Fruit fly (Drosophila melanogaster) whole organism, embryonic: ENCODE data around the gene Inx3.

Source experiments
- Abd-B ChIP-seq: fragments of 200-800 bp; sonication (Bioruptor generic); optimal IDR thresholded peaks from 2 replicates; lab custom pipeline; 2018; ENCODE audit warnings: missing biosample characterization, mild to moderate bottlenecking, missing genetic modification characterization, moderate library complexity
- Atf3 ChIP-seq: fragments of 200-800 bp; sonication (Bioruptor generic); optimal IDR thresholded peaks from 3 replicates; lab custom pipeline; 2016; ENCODE audit warnings: missing biosample characterization, missing genetic modification characterization
- Bdp1 ChIP-seq: fragments of 200-800 bp; sonication (Bioruptor generic); optimal IDR thresholded peaks from 3 replicates; lab custom pipeline; 2016; ENCODE audit warnings: missing biosample characterization, missing genetic modification characterization
- CG11696 ChIP-seq: fragments of 200-800 bp; sonication (Bioruptor generic); IDR thresholded peaks from 2 replicates; pipeline ENCODE4 v1.3.6; 2022; ENCODE audit warnings: missing biosample characterization, missing genetic modification characterization
- CG12219 ChIP-seq: fragments of 200-800 bp; sonication (Bioruptor generic); optimal IDR thresholded peaks from 3 replicates; lab custom pipeline; 2018; ENCODE audit warnings: missing biosample characterization, mild to moderate bottlenecking, missing genetic modification characterization
- CG12236 ChIP-seq: fragments of 200-800 bp; sonication (Bioruptor generic); optimal IDR thresholded peaks from 2 replicates; lab custom pipeline; 2016; ENCODE audit warnings: missing biosample characterization, missing genetic modification characterization
- CG13624 ChIP-seq: fragments of 200-800 bp; sonication (Bioruptor generic); optimal IDR thresholded peaks from 2 replicates; lab custom pipeline; 2016; ENCODE audit warnings: missing biosample characterization, missing genetic modification characterization
- CG14050 ChIP-seq: fragments of 200-800 bp; sonication (Bioruptor generic); IDR thresholded peaks from 3 replicates; pipeline ENCODE4 v1.3.6; 2022; ENCODE audit warnings: missing biosample characterization, missing genetic modification characterization
- CG14667 ChIP-seq: fragments of 200-800 bp; sonication (Bioruptor generic); IDR thresholded peaks from 2 replicates; pipeline ENCODE4 v1.3.6; 2022; ENCODE audit warnings: missing biosample characterization, missing genetic modification characterization
- CG14710 ChIP-seq: fragments of 200-800 bp; sonication (Bioruptor generic); optimal IDR thresholded peaks from 3 replicates; lab custom pipeline; 2019; ENCODE audit warnings: missing biosample characterization, mild to moderate bottlenecking, missing genetic modification characterization, moderate library complexity
- CG17568 ChIP-seq: fragments of 200-800 bp; sonication (Bioruptor generic); optimal IDR thresholded peaks from 2 replicates; lab custom pipeline; 2018; ENCODE audit warnings: missing biosample characterization, mild to moderate bottlenecking, missing genetic modification characterization, moderate library complexity
- CG18476 ChIP-seq: fragments of 200-800 bp; sonication (Bioruptor generic); optimal IDR thresholded peaks from 2 replicates; lab custom pipeline; 2016; ENCODE audit warnings: missing biosample characterization, mild to moderate bottlenecking, missing genetic modification characterization
- CG34376 ChIP-seq: fragments of 200-800 bp; sonication (Bioruptor generic); optimal IDR thresholded peaks from 2 replicates; lab custom pipeline; 2018; ENCODE audit warnings: missing biosample characterization, mild to moderate bottlenecking, missing genetic modification characterization
- CG3726 ChIP-seq: fragments of 200-800 bp; sonication (Bioruptor generic); IDR thresholded peaks from 3 replicates; pipeline ENCODE4, ENCODE4 v1.3.6; 2022; ENCODE audit warnings: missing biosample characterization, missing genetic modification characterization
- CG42726 ChIP-seq: fragments of 200-800 bp; sonication (Bioruptor generic); IDR thresholded peaks from 2 replicates; pipeline ENCODE4 v1.3.6; 2022; ENCODE audit warnings: missing biosample characterization, missing genetic modification characterization; ENCODE audit not compliant: partially characterized antibody
- CG6654 ChIP-seq: fragments of 200-800 bp; sonication (Bioruptor generic); optimal IDR thresholded peaks from 2 replicates; lab custom pipeline; 2017; ENCODE audit warnings: missing biosample characterization, mild to moderate bottlenecking, missing genetic modification characterization
- CG6765 ChIP-seq: fragments of 200-800 bp; sonication (Bioruptor generic); optimal IDR thresholded peaks from 3 replicates; lab custom pipeline; 2017; ENCODE audit warnings: missing biosample characterization, mild to moderate bottlenecking, missing genetic modification characterization
- CG6813 ChIP-seq: fragments of 200-800 bp; sonication (Bioruptor generic); optimal IDR thresholded peaks from 2 replicates; lab custom pipeline; 2017; ENCODE audit warnings: missing biosample characterization, missing genetic modification characterization, mild to moderate bottlenecking, moderate library complexity, missing genetic modification reagents
- CG7745 ChIP-seq: fragments of 200-800 bp; sonication (Bioruptor generic); optimal IDR thresholded peaks from 2 replicates; lab custom pipeline; 2018; ENCODE audit warnings: missing biosample characterization, mild to moderate bottlenecking, missing genetic modification characterization, moderate library complexity
- CG7839 ChIP-seq: fragments of 200-800 bp; sonication (Bioruptor generic); optimal IDR thresholded peaks from 3 replicates; lab custom pipeline; 2018; ENCODE audit warnings: missing biosample characterization, mild to moderate bottlenecking, missing genetic modification characterization, moderate library complexity
- CG8290 ChIP-seq, 3 experiments: fragments of 200-800 bp; sonication (Bioruptor generic); optimal IDR thresholded peaks; 2 replicates each; lab custom pipeline; 2016 to 2019; ENCODE audit warnings: missing biosample characterization in 3 of 3, missing genetic modification characterization in 3 of 3, mild to moderate bottlenecking in 2 of 3, moderate library complexity in 1 of 3
- Dbx ChIP-seq: fragments of 200-800 bp; sonication (Bioruptor generic); IDR thresholded peaks from 3 replicates; pipeline ENCODE4 v1.3.6; 2022; ENCODE audit warnings: missing biosample characterization, missing genetic modification characterization
- Doc3 ChIP-seq: fragments of 200-800 bp; sonication (Bioruptor generic); IDR thresholded peaks from 3 replicates; pipeline ENCODE4 v1.3.6; 2022; ENCODE audit warnings: missing biosample characterization, missing genetic modification characterization; ENCODE audit not compliant: partially characterized antibody
- E2f1 ChIP-seq: fragments of 200-800 bp; sonication (Bioruptor generic); IDR thresholded peaks from 2 replicates; pipeline ENCODE4 v1.3.6; 2022; ENCODE audit warnings: missing biosample characterization, missing genetic modification characterization
- Fer3 ChIP-seq: fragments of 200-800 bp; sonication (Bioruptor generic); optimal IDR thresholded peaks from 2 replicates; lab custom pipeline; 2018; ENCODE audit warnings: missing biosample characterization, mild to moderate bottlenecking, missing genetic modification characterization, moderate library complexity
- Hmr ChIP-seq: fragments of 200-800 bp; sonication (Bioruptor generic); optimal IDR thresholded peaks from 3 replicates; lab custom pipeline; 2017; ENCODE audit warnings: mild to moderate bottlenecking, missing biosample characterization, missing genetic modification reagents, missing genetic modification characterization
- MESR4 ChIP-seq: fragments of 200-800 bp; sonication (Bioruptor generic); optimal IDR thresholded peaks from 2 replicates; lab custom pipeline; 2018; ENCODE audit warnings: missing biosample characterization, mild to moderate bottlenecking, missing genetic modification characterization, moderate library complexity
- Meics ChIP-seq: fragments of 200-800 bp; sonication (Bioruptor generic); optimal IDR thresholded peaks from 2 replicates; lab custom pipeline; 2017; ENCODE audit warnings: missing biosample characterization, mild to moderate bottlenecking, missing genetic modification characterization
- Myb ChIP-seq: fragments of 200-800 bp; sonication (Bioruptor generic); optimal IDR thresholded peaks from 2 replicates; lab custom pipeline; 2016; ENCODE audit warnings: missing biosample characterization, missing genetic modification characterization
- Ptx1 ChIP-seq: fragments of 200-800 bp; sonication (Bioruptor generic); IDR thresholded peaks from 2 replicates; pipeline ENCODE4 v1.3.6; 2022; ENCODE audit warnings: missing biosample characterization, missing genetic modification characterization
- Ssrp ChIP-seq: fragments of 200-800 bp; sonication (Bioruptor generic); optimal IDR thresholded peaks from 2 replicates; lab custom pipeline; 2018; ENCODE audit warnings: missing biosample characterization, mild to moderate bottlenecking, missing genetic modification characterization, moderate library complexity
- Xbp1 ChIP-seq: fragments of 200-800 bp; sonication (Bioruptor generic); optimal IDR thresholded peaks from 3 replicates; lab custom pipeline; 2016; ENCODE audit warnings: missing biosample characterization, mild to moderate bottlenecking, missing genetic modification characterization
- Xrp1 ChIP-seq: fragments of 200-800 bp; sonication (Bioruptor generic); IDR thresholded peaks from 2 replicates; pipeline ENCODE4 v1.3.6; 2022; ENCODE audit warnings: missing biosample characterization, missing genetic modification characterization
- cg ChIP-seq: fragments of 200-800 bp; sonication (Bioruptor generic); optimal IDR thresholded peaks from 3 replicates; lab custom pipeline; 2019; ENCODE audit warnings: missing biosample characterization, mild to moderate bottlenecking, missing genetic modification characterization, moderate library complexity
- chinmo ChIP-seq: fragments of 200-800 bp; sonication (Bioruptor generic); IDR thresholded peaks from 4 replicates; pipeline ENCODE4 v1.3.6; 2022; ENCODE audit warnings: missing biosample characterization, missing genetic modification characterization; ENCODE audit not compliant: partially characterized antibody
- dan ChIP-seq: fragments of 200-800 bp; sonication (Bioruptor generic); IDR thresholded peaks from 2 replicates; pipeline ENCODE4 v1.3.6; 2022; ENCODE audit warnings: missing biosample characterization, missing genetic modification characterization
- dati ChIP-seq: fragments of 200-800 bp; sonication (Bioruptor generic); IDR thresholded peaks from 2 replicates; pipeline ENCODE4 v1.3.6; 2022; ENCODE audit warnings: missing biosample characterization, missing genetic modification characterization
- disco-r ChIP-seq: fragments of 200-800 bp; sonication (Bioruptor generic); optimal IDR thresholded peaks from 2 replicates; lab custom pipeline; 2016; ENCODE audit warnings: missing biosample characterization, missing genetic modification characterization
- eyg ChIP-seq: fragments of 200-800 bp; sonication (Bioruptor generic); optimal IDR thresholded peaks from 3 replicates; lab custom pipeline; 2016; ENCODE audit warnings: missing biosample characterization, missing genetic modification characterization
- insv ChIP-seq, 2 experiments: fragments of 200-800 bp; sonication (Bioruptor generic); optimal IDR thresholded peaks; 3 replicates each; lab custom pipeline; 2016 to 2018; ENCODE audit warnings: missing biosample characterization in 2 of 2, missing genetic modification characterization in 2 of 2
- inv ChIP-seq: fragments of 200-800 bp; sonication (Bioruptor generic); IDR thresholded peaks from 2 replicates; pipeline ENCODE4 v1.3.6; 2022; ENCODE audit warnings: missing biosample characterization, missing genetic modification characterization; ENCODE audit not compliant: partially characterized antibody
- knrl ChIP-seq: fragments of 200-800 bp; sonication (Bioruptor generic); IDR thresholded peaks from 3 replicates; pipeline ENCODE4 v1.3.6; 2022; ENCODE audit warnings: missing biosample characterization, missing genetic modification characterization; ENCODE audit not compliant: partially characterized antibody
- lola ChIP-seq, 3 experiments: fragments of >200 bp in 2 of 3; fragments of 200-800 bp in 1 of 3; sonication (Bioruptor generic) in 1 of 3; optimal IDR thresholded peaks; 2 replicates each; lab custom pipeline; 2017 to 2019; ENCODE audit warnings: missing biosample characterization in 3 of 3, missing genetic modification characterization in 3 of 3, mild to moderate bottlenecking in 1 of 3, moderate library complexity in 1 of 3
- pita ChIP-seq: fragments of 200-800 bp; sonication (Bioruptor generic); optimal IDR thresholded peaks from 2 replicates; lab custom pipeline; 2017; ENCODE audit warnings: missing biosample characterization, mild to moderate bottlenecking, missing genetic modification characterization
- prd ChIP-seq, 3 experiments: fragments of >200 bp in 2 of 3; fragments of 200-800 bp in 1 of 3; sonication (Bioruptor generic) in 1 of 3; optimal IDR thresholded peaks in 2 of 3; IDR thresholded peaks in 1 of 3; 2 replicates in 2 of 3; 3 replicates in 1 of 3; pipeline versions ENCODE4 v1.3.6 to Lab custom; 2017 to 2022; ENCODE audit warnings: missing biosample characterization in 1 of 3, missing genetic modification characterization in 1 of 3
- sima ChIP-seq: fragments of 200-800 bp; sonication (Bioruptor generic); optimal IDR thresholded peaks from 2 replicates; lab custom pipeline; 2016; ENCODE audit warnings: missing biosample characterization, missing genetic modification characterization
- sisA ChIP-seq: fragments of 200-800 bp; sonication (Bioruptor generic); IDR thresholded peaks from 2 replicates; pipeline ENCODE4 v1.3.6; 2022; ENCODE audit warnings: missing biosample characterization, missing genetic modification characterization
- sna ChIP-seq: fragments of 200-800 bp; sonication (Bioruptor generic); IDR thresholded peaks from 2 replicates; pipeline ENCODE4 v1.3.6; 2022; ENCODE audit warnings: missing biosample characterization, missing genetic modification characterization; ENCODE audit not compliant: partially characterized antibody
- sug ChIP-seq: fragments of 200-800 bp; optimal IDR thresholded peaks from 2 replicates; lab custom pipeline; 2019; ENCODE audit warnings: missing biosample characterization, mild to moderate bottlenecking, missing genetic modification characterization, moderate library complexity

Inx3 gene

dm6 chr3R:28904174-28904573 lies 44.9 kb upstream of the Inx3 start (continued):
- no peak for TF ChIP-seq Hmr (GFP tag; lab: Kevin White, UChicago)
- TF ChIP-seq prd (optimal IDR thresholded peaks at IDR 0.05; lab: Kevin White, UChicago), result no peak
- TF ChIP-seq prd (GFP tag; IDR thresholded peaks at IDR 0.05; lab: Robert Waterston, UW), result peak; percentile 65
- no peak for TF ChIP-seq Myb (GFP tag; lab: Kevin White, UChicago)
- no peak for TF ChIP-seq eyg (GFP tag; lab: Kevin White, UChicago)
- no peak for TF ChIP-seq dan
- no peak for TF ChIP-seq chinmo (GFP tag; lab: Robert Waterston, UW)
- TF ChIP-seq CG12219 (GFP tag; lab: Kevin White, UChicago), result peak; percentile 27
- TF ChIP-seq CG14710 (tag; lab: Kevin White, UChicago), result peak; percentile 33
- no peak for TF ChIP-seq cg (GFP tag; lab: Kevin White, UChicago)
- TF ChIP-seq CG14667 (GFP tag; lab: Robert Waterston, UW), result peak; percentile 44; the same call in 1 of the 2 replicates
- no peak for TF ChIP-seq CG3726 (GFP tag; lab: Robert Waterston, UW)
- peak; percentile 63 for TF ChIP-seq sisA (GFP tag; lab: Robert Waterston, UW)
- no peak for TF ChIP-seq insv (GFP tag; optimal IDR thresholded peaks at IDR 0.05; lab: Kevin White, UChicago)
- TF ChIP-seq Ssrp (tag; lab: Kevin White, UChicago), result peak; percentile 56
- no peak for TF ChIP-seq CG18476
- no peak for TF ChIP-seq CG17568 (GFP tag; lab: Kevin White, UChicago)
- TF ChIP-seq sima (GFP tag; lab: Kevin White, UChicago), result no peak
- no peak for TF ChIP-seq inv (GFP tag; lab: Robert Waterston, UW)
- no peak for TF ChIP-seq CG8290 (GFP tag; optimal IDR thresholded peaks at IDR 0.05; lab: Kevin White, UChicago)
- peak in 1 of 2 experiments; percentile 62 for TF ChIP-seq CG8290 (tag; optimal IDR thresholded peaks at IDR 0.05; lab: Kevin White, UChicago)
- no peak for TF ChIP-seq knrl (GFP tag; lab: Robert Waterston, UW)
- TF ChIP-seq Ptx1 (GFP tag; lab: Robert Waterston, UW), result peak; percentile 60; the same call in 1 of the 2 replicates
- peak; percentile 62; the same call in 1 of the 2 replicates for TF ChIP-seq Xrp1
- peak; percentile 11; the same call in 1 of the 2 replicates for TF ChIP-seq E2f1 (GFP tag; lab: Robert Waterston, UW)
- no peak for TF ChIP-seq CG6654 (GFP tag; lab: Kevin White, UChicago)
- TF ChIP-seq pita (GFP tag; lab: Kevin White, UChicago), result no peak
- peak; percentile 63 for TF ChIP-seq CG7839 (tag; lab: Kevin White, UChicago)
- TF ChIP-seq Dbx (GFP tag; lab: Robert Waterston, UW), result no peak
- no peak for TF ChIP-seq Atf3 (GFP tag; lab: Kevin White, UChicago)
- TF ChIP-seq CG12236 (GFP tag; lab: Kevin White, UChicago), result no peak
- no peak for TF ChIP-seq sug
- TF ChIP-seq CG14050 (GFP tag; lab: Robert Waterston, UW), result no peak
- no peak for TF ChIP-seq CG6765 (GFP tag; lab: Kevin White, UChicago)
- no peak for TF ChIP-seq sna
- no peak for TF ChIP-seq CG13624 (GFP tag; lab: Kevin White, UChicago)
- peak; percentile 14 for TF ChIP-seq Xbp1
- no peak for TF ChIP-seq CG34376 (GFP tag; lab: Kevin White, UChicago)
- TF ChIP-seq Doc3 (GFP tag; lab: Robert Waterston, UW), result no peak
- TF ChIP-seq CG6813 (GFP tag; lab: Kevin White, UChicago), result no peak
- no peak; the same call in 1 of the 2 replicates for TF ChIP-seq dati (GFP tag; lab: Robert Waterston, UW)
- TF ChIP-seq MESR4 (GFP tag; lab: Kevin White, UChicago), result no peak
- no peak for TF ChIP-seq CG11696 (GFP tag; lab: Robert Waterston, UW)
- peak; percentile 10 for TF ChIP-seq disco-r (GFP tag; lab: Kevin White, UChicago)
- TF ChIP-seq CG7745 (tag; lab: Kevin White, UChicago), result no peak
- no peak for TF ChIP-seq Abd-B (GFP tag; lab: Kevin White, UChicago)
- TF ChIP-seq Fer3 (tag; lab: Kevin White, UChicago), result peak; percentile 39
- peak; percentile 35 for TF ChIP-seq Meics (GFP tag; lab: Kevin White, UChicago)
- TF ChIP-seq Bdp1 (GFP tag; lab: Kevin White, UChicago), result no peak
- no peak for TF ChIP-seq CG42726 (GFP tag; lab: Robert Waterston, UW)
- TF ChIP-seq lola (GFP tag; optimal IDR thresholded peaks at IDR 0.05; lab: Kevin White, UChicago), result peak in 1 of 3 experiments; percentile 18
